Fruit fly (Drosophila melanogaster) whole organism, larva: ENCODE results near the gene CG5853.

Source experiments
- noc ChIP-seq: fragments of 200-800 bp; sonication (Bioruptor generic); optimal IDR thresholded peaks from 3 replicates; lab custom pipeline; 2019; ENCODE audit warnings: missing biosample characterization, mild to moderate bottlenecking, missing genetic modification characterization, moderate library complexity

The CG5853 gene

DNA sequence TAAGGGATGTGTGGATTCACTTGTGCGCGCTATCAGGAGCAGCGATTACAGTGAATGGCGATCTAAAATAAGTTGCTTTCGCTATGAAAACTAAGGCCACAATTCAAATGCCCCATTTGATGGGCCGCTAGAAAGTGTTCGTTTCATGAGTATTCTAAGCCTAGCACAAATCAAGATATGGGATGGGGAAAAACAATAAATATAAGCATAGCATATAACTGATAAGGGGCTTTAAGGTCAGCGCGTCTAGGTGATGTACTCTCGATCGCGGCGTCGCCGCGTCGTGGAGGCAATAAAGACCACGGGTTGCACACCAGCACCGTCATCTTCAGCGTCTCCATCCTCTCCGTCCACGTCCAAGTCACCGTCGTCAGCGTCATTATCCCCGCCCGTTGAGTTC lies 13.3 kb upstream of the CG5853 start:
- no peak for TF ChIP-seq noc (tag; lab: Kevin White, UChicago)

DNA sequence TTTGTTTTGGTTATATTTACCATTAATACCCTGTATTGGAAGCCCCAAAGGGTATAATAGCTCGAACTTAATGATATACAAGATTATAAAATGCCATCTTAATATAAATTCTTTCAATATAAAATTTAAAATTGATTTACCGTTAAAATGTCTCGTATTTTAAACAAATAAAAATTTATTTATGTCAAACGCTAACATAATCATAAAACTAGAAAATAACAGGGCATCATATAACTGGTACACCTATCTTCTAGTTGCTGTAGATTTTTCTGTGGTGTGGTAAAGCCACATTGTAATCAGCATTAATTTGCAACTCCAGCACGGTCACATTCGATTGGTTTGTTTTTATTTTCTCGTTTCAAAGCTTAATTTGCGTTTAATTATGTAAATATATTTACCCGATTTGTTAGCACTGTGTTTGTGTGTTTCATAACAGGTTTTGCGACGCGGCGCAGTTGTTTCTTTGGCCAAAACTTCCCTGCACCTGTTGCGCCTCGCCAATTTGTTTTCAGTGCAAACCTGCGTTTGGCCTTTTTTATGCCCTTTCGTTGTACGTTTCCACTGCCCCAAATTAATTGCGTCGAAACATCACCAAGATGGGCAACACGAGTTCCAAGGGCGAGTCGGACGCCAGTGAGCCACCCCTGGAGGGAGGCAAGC lies 9.7 kb upstream of the CG5853 start, which contains the start of the genes CG4658 and CG5846:
CG4658 (plus strand) TSS at position 140 of the 660 bp plus-strand sequence.
CG5846 (minus strand) TSS at position 245 of the 660 bp plus-strand sequence.
- TF ChIP-seq noc (tag; lab: Kevin White, UChicago), result peak; percentile 93

DNA sequence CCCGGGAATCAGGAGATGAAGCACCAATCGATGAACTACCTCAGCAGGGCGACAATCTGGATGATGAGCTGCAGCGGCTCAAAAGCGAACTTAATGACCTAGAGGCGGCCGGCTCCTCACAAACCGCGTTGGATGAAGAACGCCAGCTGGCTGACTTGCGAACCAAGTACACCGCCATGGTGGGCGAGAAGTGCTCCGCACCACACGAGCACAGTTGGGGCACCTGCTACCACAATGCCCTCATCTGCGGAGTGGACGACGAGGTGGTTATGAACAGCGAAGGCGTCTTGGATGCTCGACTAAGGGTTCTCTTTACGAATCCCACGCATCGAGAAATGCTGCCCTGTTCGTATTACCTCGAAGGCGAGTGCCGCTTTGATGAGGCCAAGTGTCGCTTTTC lies 7.2 kb upstream of the CG5853 start:
- no peak for TF ChIP-seq noc (tag; lab: Kevin White, UChicago)

DNA sequence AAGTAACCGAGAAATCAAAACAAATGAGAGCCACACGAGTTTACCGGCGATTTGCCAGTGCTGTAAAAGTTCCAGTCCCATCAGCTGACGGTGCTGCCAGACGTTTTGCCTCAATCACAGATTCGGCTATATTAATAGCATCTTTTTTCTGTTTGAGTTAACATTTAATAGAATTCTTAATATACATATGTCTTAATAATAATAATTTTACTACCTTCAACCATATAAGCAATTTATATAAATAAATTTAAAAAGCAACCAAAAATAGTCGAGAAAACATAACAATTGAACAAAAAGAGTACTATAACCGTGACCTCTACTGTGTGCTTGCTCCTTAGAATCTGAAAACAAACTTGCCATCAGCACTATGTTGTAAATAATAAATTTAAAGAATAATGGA lies 6.7 kb upstream of the CG5853 start, which contains the start of the genes CG13126 and CG4709:
CG13126 (minus strand) TSS at position 63 of the 400 bp plus-strand sequence.
CG4709 (plus strand) TSS at position 207 of the 400 bp plus-strand sequence.
- peak; percentile 95 for TF ChIP-seq noc (tag; lab: Kevin White, UChicago)

DNA sequence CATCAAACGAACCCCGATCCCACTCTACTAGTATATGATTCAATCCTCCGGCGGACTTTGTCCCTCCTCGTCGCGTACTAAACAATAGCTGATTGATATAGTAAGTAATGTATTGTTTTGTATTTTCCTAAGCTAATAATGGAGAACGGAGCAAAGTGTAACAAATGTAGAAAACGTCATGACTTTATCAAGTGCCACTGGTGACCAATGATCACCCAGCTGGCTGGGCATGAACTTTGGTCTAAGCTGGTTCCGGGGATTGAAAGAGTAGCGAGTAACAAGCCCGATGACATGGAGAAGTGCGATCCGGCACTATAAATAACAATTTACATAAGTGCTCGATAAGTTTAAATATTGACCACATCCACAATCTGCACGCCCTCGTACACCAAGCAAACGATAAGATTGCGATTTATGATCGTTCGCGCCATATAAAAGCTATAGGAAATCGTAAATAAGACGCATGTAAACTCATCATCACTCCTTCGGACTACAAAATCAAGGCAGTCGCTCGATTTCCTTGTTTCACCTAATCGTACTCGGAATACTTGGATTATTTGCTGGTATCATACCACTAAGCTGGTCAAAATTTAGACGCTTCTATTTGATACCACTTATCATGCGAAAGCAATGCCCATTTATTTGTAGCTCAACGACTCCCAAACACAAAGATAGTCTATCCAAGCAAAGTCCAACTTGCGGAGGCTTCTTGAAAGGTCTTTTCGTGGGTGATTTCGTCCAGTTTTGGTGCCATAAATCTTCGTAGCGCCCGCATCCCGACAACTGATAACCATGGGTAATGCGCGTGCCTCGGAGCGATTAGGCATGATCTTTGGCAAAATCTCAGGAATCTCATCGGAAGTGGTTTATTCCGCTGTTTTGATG lies 2.0 kb upstream of the CG5853 start:
- peak; percentile 80 for TF ChIP-seq noc (tag; lab: Kevin White, UChicago)

DNA sequence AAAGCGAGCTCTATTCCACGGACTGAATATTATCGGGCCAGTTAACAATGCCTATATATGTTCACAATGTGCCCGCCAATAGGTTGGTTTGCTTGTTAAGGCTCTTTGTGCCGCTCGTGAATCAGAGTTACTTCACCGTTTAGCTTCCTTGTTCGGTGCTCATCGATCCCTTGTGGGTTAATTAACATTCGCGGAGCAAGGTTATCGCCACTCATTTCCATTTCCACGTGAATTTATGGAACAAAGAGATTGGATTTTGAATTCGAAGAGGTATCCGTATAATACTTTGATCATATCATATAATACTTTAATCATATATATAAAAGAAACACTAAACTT lies 1.0 kb upstream of the CG5853 start:
- TF ChIP-seq noc (tag; lab: Kevin White, UChicago), result no peak

DNA sequence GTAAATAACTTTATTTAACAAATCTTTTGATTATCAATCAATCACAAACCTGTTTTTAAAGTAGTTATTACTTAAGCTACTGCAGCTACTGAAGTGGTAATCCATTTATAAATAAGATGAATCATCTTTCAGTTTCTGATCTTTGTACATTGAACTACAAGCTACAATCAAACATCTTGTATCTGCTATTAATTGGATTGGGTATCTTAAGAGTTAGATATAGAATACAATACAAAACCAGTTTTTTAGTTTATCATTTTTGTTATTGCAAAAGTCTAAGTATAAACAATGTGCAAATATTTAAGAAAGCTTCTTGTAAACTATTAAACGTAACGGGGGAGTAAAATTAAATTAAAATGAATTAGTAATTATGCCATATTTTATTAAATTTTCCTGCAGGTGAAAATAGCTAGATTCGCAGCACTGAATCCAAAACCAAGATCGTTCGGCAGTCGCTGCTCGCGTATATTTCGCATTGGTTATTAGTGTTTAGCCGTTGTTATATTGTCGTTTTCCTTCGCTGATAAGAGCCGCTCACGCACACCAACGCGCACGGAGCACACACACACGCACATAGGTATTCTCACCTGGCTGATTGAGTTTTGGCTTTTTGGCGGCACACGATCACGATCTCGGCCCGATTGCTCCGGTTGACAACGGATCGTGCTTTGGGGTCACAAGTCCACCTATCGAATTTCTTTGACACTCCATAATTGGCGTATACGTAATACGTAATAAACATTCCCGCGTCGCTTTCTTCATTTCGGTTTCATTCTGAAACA lies 481 bp upstream of the CG5853 start:
- peak; percentile 28 for TF ChIP-seq noc (tag; lab: Kevin White, UChicago)

DNA sequence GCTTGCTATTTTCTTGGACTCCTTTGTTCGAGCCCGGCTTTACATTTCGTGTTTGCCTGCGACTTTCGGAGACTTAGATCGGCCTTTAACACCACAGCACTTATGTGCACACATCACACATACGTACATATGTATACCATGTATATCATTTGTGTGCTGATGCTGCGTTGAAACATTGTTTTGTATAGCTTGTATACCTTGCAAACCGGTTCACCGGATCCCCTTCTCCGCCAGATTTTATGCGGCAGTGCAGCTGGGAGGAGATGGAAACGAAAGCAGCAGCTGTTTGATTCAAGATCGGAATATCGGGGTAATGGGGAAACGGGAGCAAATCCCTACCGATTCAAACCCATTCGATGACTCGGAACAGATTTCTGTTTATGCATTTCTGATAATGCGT lies 1.4 kb downstream of the CG5853 start:
- TF ChIP-seq noc (tag; lab: Kevin White, UChicago), result no peak

DNA sequence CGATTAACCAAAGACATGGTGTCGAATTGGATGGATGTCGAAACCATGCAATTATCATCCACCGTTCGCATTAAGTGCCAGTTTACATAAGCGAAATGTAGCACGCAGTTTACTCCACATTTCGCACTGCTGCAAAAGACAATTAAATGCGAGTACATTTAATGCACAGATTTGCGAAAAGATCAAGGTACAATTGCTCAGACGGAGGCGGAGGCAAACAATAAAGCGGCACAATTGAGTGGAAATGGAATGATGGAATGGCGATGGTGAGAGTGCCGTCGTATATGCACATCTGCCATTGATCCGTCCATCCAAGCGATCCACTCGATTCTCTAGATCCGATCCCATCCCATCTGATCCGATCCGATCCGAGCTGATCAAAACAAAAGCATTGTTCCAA lies 2.4 kb downstream of the CG5853 start:
- TF ChIP-seq noc (tag; lab: Kevin White, UChicago), result no peak

DNA sequence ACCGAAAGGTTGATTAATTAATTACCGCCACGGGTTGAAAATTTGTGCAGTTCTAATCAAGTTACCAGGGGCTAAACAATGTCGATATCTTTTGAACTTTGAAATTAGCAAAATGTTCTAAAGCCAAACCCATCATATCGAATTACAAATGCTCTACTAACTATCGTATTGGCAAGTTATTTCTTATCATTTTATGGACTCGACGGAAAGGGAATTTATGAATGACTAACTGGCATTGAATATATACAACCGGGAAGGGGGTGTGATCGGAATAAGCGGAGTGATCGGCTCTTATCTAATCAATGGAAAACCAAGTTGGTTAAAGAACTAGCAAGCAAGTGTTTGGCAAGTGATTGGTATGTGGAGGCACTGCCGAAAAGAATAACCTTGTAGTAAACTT lies 3.9 kb downstream of the CG5853 start:
- peak; percentile 61 for TF ChIP-seq noc (tag; lab: Kevin White, UChicago)

DNA sequence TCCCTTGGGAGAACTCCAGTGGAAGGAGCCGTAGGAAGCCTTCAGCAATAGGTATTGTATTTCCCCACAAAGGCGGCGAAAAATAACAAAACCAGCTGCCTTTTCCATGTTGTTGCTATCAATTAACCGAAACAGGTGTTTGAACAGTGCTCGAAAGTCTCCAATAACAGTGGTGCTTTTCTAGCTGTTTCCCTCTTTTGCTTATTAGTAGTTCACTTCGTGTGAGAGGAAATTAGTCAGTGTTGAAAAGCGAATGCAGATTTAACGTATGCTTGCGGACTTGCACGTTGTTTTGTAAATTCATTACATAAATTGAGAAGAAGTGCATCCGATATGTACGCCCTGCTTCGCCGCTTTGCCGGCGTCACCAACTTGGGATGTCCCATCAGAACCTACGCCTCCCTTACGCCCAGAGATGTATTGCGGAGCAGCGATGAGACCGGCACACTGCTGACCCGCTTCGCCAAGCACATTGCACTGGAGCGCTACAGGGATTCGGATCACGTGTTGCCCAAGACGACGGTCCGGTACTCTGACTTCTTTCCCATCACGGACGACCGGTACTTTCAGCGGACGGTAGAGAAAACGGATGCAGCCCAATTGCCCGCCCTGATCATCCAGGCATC lies 8.7 kb downstream of the CG5853 start, which contains the start of the genes Datp and CG4619:
Datp (minus strand) TSS at position 160 of the 626 bp plus-strand sequence.
CG4619 (plus strand) TSS at position 233 of the 626 bp plus-strand sequence.
- TF ChIP-seq noc (tag; lab: Kevin White, UChicago), result peak; percentile 43

DNA sequence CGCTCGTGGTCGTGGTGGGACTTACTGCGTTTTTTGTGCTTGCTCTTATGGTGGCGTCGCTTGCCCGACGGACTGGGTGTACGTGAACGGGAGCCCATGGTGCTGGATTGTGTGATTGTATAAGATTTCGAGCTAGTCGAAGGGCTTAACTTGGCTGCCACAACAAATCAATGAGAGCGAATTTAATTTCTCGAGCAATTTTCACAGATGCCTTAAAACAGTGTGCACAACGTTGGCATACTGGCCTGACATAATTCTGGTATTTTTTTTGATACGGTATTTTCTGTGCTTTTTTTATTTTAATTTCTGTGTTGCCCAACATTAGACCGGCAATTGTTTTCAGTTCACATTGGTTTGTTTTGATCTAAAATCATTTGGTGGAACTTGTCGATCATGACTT lies 9.5 kb downstream of the CG5853 start, which contains the start of gene Arglu1:
Arglu1 (minus strand) TSS at position 227 of the 400 bp plus-strand sequence.
- TF ChIP-seq noc (tag; lab: Kevin White, UChicago), result no peak

DNA sequence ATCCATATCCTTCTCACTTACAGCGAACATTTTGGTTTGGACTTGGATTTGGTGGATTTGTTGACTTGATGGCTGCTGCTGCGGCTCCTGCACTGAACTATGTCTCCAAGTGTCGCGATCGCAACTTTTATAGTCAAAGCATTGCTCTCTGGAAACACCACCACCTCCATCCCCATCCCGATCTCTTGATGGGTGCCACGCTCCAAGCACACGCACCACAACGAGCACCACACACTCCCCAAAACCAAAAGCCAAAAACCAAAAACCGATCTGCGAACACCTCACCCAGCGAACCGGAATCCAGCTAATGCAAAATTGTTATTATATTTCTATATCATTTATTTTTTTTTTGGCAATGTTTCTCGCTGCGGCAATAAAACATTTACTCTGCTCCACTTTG lies 14.4 kb downstream of the CG5853 start, which contains the start of gene Cpr30F:
Cpr30F (minus strand) TSS at position 101 of the 400 bp plus-strand sequence.
- no peak for TF ChIP-seq noc (tag; lab: Kevin White, UChicago)

DNA sequence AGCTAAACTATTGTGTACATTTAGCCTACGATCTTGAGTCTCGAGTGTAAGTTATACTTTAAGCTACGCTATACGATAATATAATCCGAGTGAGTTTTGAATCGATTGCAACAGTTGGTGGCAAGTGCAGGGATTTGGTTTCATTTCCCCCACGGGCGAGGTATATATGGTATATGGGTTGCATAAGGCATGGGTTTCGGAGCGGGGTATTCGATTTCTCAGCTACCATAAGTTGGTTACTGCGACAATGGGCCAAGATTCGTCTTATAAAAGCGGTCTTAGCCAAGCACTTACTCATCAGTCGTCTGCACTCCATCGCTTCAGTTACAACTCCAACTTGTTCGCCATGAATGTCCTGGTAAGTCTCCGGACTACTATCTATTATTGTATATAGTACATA lies 17.2 kb downstream of the CG5853 start, which contains the start of gene CG42367:
CG42367 (plus strand) TSS at position 301 of the 400 bp plus-strand sequence.
- no peak for TF ChIP-seq noc (tag; lab: Kevin White, UChicago)

DNA sequence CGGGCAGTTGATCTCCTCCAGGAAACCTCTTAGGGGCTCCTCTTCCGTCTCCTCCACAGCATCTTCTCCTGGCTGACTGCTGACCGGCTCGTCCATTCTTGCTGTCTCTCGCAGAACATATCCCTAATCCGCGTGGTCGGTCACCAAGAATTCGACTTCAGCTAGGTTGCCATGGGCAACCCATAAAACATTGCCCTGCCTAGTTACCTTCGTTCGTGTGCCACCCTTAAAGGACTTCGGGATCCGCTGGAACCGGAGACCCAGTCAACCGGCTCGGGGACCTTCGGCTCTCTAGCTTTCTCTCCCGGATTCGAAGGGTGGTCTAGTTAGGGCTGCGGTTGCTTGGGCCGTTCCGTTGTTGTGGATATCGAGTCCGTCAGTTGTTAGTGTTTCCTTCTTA lies 22.7 kb downstream of the CG5853 start, which contains the start of the genes TbCMF46 and CG42366:
TbCMF46 (minus strand) TSS at position 101 of the 400 bp plus-strand sequence.
CG42366 (plus strand) TSS at position 397 of the 400 bp plus-strand sequence.
- TF ChIP-seq noc (tag; lab: Kevin White, UChicago), result no peak
